Worm (Caenorhabditis elegans) whole organism, early embryonic: ENCODE results near the gene C35B1.7.

Source experiments
- B0310.2 ChIP-seq: sonication (generic microtip); optimal IDR thresholded peaks from 2 replicates; lab custom pipeline; 2016; ENCODE audit warnings: mild to moderate bottlenecking, missing genetic modification characterization, missing compliant biosample characterization
- F13C5.2 ChIP-seq: sonication (generic microtip); optimal IDR thresholded peaks from 2 replicates; lab custom pipeline; 2017; ENCODE audit warnings: mild to moderate bottlenecking, missing genetic modification characterization, inconsistent platforms, missing compliant biosample characterization
- aly-1 ChIP-seq: sonication (generic microtip); optimal IDR thresholded peaks from 2 replicates; lab custom pipeline; 2016; ENCODE audit warnings: missing genetic modification characterization, missing compliant biosample characterization
- ama-1 ChIP-seq: fragments of 150-350 bp; optimal IDR thresholded peaks from 2 replicates; lab custom pipeline; 2014
- ceh-13 ChIP-seq: fragments of 200-800 bp; sonication (Bioruptor generic); optimal IDR thresholded peaks from 2 replicates; lab custom pipeline; 2018; ENCODE audit warnings: mild to moderate bottlenecking, missing genetic modification characterization, missing compliant biosample characterization
- ceh-36 ChIP-seq: sonication (generic microtip); optimal IDR thresholded peaks from 2 replicates; lab custom pipeline; 2016; ENCODE audit warnings: missing genetic modification characterization, inconsistent platforms, missing compliant biosample characterization
- ets-7 ChIP-seq: sonication (generic microtip); optimal IDR thresholded peaks from 2 replicates; lab custom pipeline; 2016; ENCODE audit warnings: missing genotype, missing genetic modification characterization, missing compliant biosample characterization
- flt-1 ChIP-seq: fragments of 200-800 bp; sonication (Bioruptor generic); IDR thresholded peaks from 2 replicates; pipeline ENCODE4 v1.3.6; 2022; ENCODE audit warnings: missing genetic modification characterization, missing compliant biosample characterization
- hmbx-1 ChIP-seq: sonication (generic microtip); optimal IDR thresholded peaks from 2 replicates; lab custom pipeline; 2016; ENCODE audit warnings: mild to moderate bottlenecking, missing genetic modification characterization, missing compliant biosample characterization
- hmg-4 ChIP-seq: fragments of 200-800 bp; sonication (Bioruptor generic); optimal IDR thresholded peaks from 2 replicates; lab custom pipeline; 2018; ENCODE audit warnings: mild to moderate bottlenecking, missing genetic modification characterization, missing compliant biosample characterization
- hnd-1 ChIP-seq: sonication (generic microtip); optimal IDR thresholded peaks from 2 replicates; lab custom pipeline; 2016; ENCODE audit warnings: missing genetic modification characterization, missing compliant biosample characterization
- pes-1 ChIP-seq: fragments of 200-800 bp; sonication (Bioruptor generic); IDR thresholded peaks from 2 replicates; pipeline ENCODE4 v1.3.6; 2022; ENCODE audit warnings: missing genetic modification reagents, missing genetic modification characterization, missing compliant biosample characterization
- scrt-1 ChIP-seq: fragments of 200-800 bp; sonication (Bioruptor generic); IDR thresholded peaks from 2 replicates; pipeline ENCODE4 v1.3.6; 2022; ENCODE audit warnings: missing genetic modification characterization, missing compliant biosample characterization
- sea-1 ChIP-seq: fragments of 200-800 bp; sonication (Bioruptor generic); conservative IDR thresholded peaks from 2 replicates; pipeline ENCODE4 v1.3.6; 2022; ENCODE audit warnings: missing genetic modification characterization, missing compliant biosample characterization
- tbx-11 ChIP-seq: fragments of 200-800 bp; sonication (Bioruptor generic); IDR thresholded peaks from 2 replicates; pipeline ENCODE4 v1.3.6; 2022; ENCODE audit warnings: missing genetic modification characterization, missing compliant biosample characterization
- tbx-37 ChIP-seq: fragments of 200-800 bp; sonication (Bioruptor generic); conservative IDR thresholded peaks from 2 replicates; pipeline ENCODE4 v1.3.6; 2022; ENCODE audit warnings: missing genetic modification reagents, missing genetic modification characterization, missing compliant biosample characterization
- tra-4 ChIP-seq: sonication (generic microtip); optimal IDR thresholded peaks from 2 replicates; lab custom pipeline; 2017; ENCODE audit warnings: missing genetic modification characterization, missing compliant biosample characterization

C35B1.7 gene

DNA sequence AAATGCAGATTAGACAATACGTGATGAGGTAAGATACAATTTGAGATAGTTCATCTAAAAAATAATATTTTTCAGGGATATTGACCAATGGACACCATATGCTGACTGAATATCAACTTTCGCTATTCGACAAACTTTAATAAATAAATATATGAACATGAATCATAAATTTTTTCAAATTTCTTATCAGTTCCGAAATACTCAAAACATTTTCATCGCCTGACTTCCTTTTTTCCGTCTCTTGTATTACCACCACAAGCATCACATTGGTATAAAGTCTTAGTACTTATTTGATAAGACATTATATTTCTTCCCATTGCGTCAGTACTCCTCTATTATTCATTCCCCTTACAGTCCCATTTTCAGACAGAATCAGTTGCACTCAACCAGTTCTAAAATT is 43.3 kb downstream of the C35B1.7 start, which contains the start of the genes K08D10.10 and R07C12.1:
Gene K08D10.10, plus strand, starts transcription at position 93 of the 400 bp plus-strand sequence.
Gene R07C12.1, plus strand, starts transcription at position 314 of the 400 bp plus-strand sequence.
- no peak for TF ChIP-seq tra-4
- TF ChIP-seq sea-1 = no peak
- TF ChIP-seq hmbx-1 (tag; lab: Kevin White, UChicago) = no peak
- TF ChIP-seq pes-1 = no peak
- no peak for TF ChIP-seq flt-1
- TF ChIP-seq hnd-1 (tag; lab: Kevin White, UChicago) = no peak
- TF ChIP-seq tbx-37 (GFP tag; lab: Robert Waterston, UW) = no peak
- no peak for TF ChIP-seq aly-1 (tag; lab: Kevin White, UChicago)
- TF ChIP-seq ets-7 (tag; lab: Kevin White, UChicago) = no peak
- no peak for TF ChIP-seq scrt-1 (GFP tag; lab: Robert Waterston, UW)
- no peak for TF ChIP-seq ceh-36 (tag; lab: Kevin White, UChicago)
- no peak for TF ChIP-seq hmg-4 (GFP tag; lab: Kevin White, UChicago)
- TF ChIP-seq tbx-11 (GFP tag; lab: Robert Waterston, UW) = no peak
- TF ChIP-seq ama-1 (lab: Kevin White, UChicago) = no peak
- TF ChIP-seq B0310.2 = no peak
- no peak for TF ChIP-seq F13C5.2
- no peak for TF ChIP-seq ceh-13 (GFP tag; lab: Kevin White, UChicago)

DNA sequence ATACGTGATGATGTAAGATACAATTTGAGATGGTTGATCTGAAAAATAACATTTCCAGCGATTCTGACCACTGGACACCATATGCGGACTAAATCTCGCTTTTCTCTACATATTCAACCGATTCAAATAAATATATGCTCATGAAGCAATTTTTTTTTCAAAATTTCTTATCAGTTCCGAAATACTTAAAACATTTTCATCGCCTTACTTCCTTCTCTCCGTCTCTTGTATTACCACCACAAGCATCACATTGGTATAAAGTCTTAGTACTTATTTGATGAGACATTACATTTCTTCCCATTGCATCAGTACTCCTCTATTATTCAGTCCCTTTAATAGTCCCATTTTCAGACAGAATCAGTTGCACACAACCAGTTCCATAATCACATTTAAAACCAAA is 45.8 kb downstream of the C35B1.7 start, which contains the start of gene K08D10.14:
Gene K08D10.14, plus strand, starts transcription at position 301 of the 400 bp plus-strand sequence.
- TF ChIP-seq tra-4 (no peak), aly-1 (tag; lab: Kevin White, UChicago) (no peak), pes-1 (no peak), sea-1 (no peak), hnd-1 (tag; lab: Kevin White, UChicago) (no peak), tbx-11 (GFP tag; lab: Robert Waterston, UW) (no peak), flt-1 (no peak), scrt-1 (GFP tag; lab: Robert Waterston, UW) (no peak), hmg-4 (GFP tag; lab: Kevin White, UChicago) (no peak), tbx-37 (GFP tag; lab: Robert Waterston, UW) (no peak), ceh-13 (GFP tag; lab: Kevin White, UChicago) (no peak), ets-7 (tag; lab: Kevin White, UChicago) (no peak), hmbx-1 (tag; lab: Kevin White, UChicago) (no peak), F13C5.2 (no peak), ama-1 (lab: Kevin White, UChicago) (no peak)
